Fruit fly (Drosophila melanogaster): ENCODE data around the gene CG45154.

Gene CG45154

DNA sequence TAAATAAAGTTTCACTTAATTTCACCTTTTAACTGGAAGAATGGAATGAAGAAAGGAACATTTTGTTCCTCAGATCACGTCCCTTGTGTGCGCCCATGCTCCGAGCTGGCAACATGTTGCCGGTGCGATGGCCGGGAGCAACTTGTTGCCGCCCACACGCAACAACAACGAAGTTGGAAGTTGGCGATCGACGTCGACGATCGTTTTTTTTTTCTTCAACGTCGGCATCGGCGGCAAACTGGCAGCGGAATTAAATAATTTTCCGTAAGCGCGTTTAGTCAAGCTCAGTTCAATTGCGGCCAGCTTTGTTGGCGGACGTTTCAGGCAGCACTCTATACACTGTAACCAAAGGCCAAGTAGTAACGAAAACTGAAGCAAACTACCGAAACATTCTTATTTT is 23.3 kb downstream of the CG45154 start, which contains the start of gene ldd:
ldd (plus strand) TSS at position 136 of the 400 bp plus-strand sequence.
- TF ChIP-seq GATAe (GFP tag; conservative IDR thresholded peaks at IDR 0.05) (no peak), ind (GFP tag; optimal IDR thresholded peaks at IDR 0.05) (no peak), CG11504 (tag; optimal IDR thresholded peaks at IDR 0.05) (peak; percentile 98), kay (GFP tag; optimal IDR thresholded peaks at IDR 0.05) (no peak), Adf1 (GFP tag; IDR thresholded peaks at IDR 0.05) (peak; percentile 48; the same call in 1 of the 2 replicates), CG3281 (GFP tag; optimal IDR thresholded peaks at IDR 0.05) (no peak), Deaf1 (tag; optimal IDR thresholded peaks at IDR 0.05) (peak; percentile 48), sqz (GFP tag; optimal IDR thresholded peaks at IDR 0.05) (peak; percentile 13), NFAT (GFP tag; IDR thresholded peaks at IDR 0.05) (peak; percentile 32; the same call in 1 of the 2 replicates), CG5180 (GFP tag; optimal IDR thresholded peaks at IDR 0.05) (peak; percentile 81), Med (GFP tag) (peak; percentile 18), CG5245 (GFP tag; optimal IDR thresholded peaks at IDR 0.05) (no peak)

DNA sequence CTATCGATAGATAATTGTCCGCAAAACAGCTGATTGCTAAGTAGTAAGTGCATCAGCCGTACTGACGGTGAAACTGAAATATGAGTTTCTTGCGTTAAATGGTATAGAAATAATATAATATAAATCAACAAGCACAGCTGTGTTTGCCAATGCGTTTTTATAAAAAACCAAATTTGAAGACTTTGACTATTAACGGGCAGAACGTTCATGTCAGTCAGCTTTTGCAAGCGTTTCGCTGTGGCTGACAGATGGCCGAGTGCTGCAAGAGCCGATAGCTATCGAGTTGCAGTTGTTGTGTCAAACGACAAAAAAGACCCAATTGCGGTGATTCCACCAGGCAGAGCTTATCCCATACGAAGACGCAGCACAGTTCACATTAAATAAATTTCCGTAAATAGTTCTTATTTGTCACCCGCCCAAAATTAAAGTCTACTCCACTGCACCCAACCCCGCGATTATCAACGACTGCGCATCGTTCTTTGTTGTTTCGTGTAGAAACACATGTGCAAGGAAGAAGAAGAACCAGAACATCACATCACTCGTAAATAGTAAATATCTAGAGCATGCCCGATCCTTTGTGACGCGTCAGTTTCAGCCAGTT is 29.9 kb downstream of the CG45154 start, which contains the start of the genes unc and CG15445:
unc (minus strand) TSS at position 51 of the 601 bp plus-strand sequence.
CG15445 (plus strand) TSS at position 296 of the 601 bp plus-strand sequence.
- peak; percentile 66; the same call in 2 of the 4 replicates for TF ChIP-seq Gug (GFP tag; IDR thresholded peaks at IDR 0.05)
- peak; percentile 12 for TF ChIP-seq chn (GFP tag; optimal IDR thresholded peaks at IDR 0.05)
- TF ChIP-seq Opbp (GFP tag; IDR thresholded peaks at IDR 0.05; ENCODE audit: partially characterized antibody): peak; percentile 86
- TF ChIP-seq CG2678 (tag; optimal IDR thresholded peaks at IDR 0.05): no peak
- no peak for TF ChIP-seq Lpt (GFP tag; optimal IDR thresholded peaks at IDR 0.05)
- no peak for TF ChIP-seq CG15479 (GFP tag; optimal IDR thresholded peaks at IDR 0.05)
- peak; percentile 77 for TF ChIP-seq Abd-B (GFP tag; optimal IDR thresholded peaks at IDR 0.05)
- TF ChIP-seq Dll (GFP tag; IDR thresholded peaks at IDR 0.05; ENCODE audit: partially characterized antibody): peak; percentile 82
- TF ChIP-seq CG1602 (GFP tag; optimal IDR thresholded peaks at IDR 0.05): no peak
- TF ChIP-seq CG17829 (tag; optimal IDR thresholded peaks at IDR 0.05): peak; percentile 28
- no peak for TF ChIP-seq her (GFP tag; optimal IDR thresholded peaks at IDR 0.05)
- no peak for TF ChIP-seq Bteb2 (GFP tag; optimal IDR thresholded peaks at IDR 0.05)
- peak; percentile 90 for TF ChIP-seq Bgb (GFP tag; IDR thresholded peaks at IDR 0.05; ENCODE audit: partially characterized antibody)
- TF ChIP-seq dati (GFP tag; IDR thresholded peaks at IDR 0.05): no peak
- peak; percentile 97 for TF ChIP-seq Myb (GFP tag; optimal IDR thresholded peaks at IDR 0.05)
- no peak for TF ChIP-seq CG16863 (GFP tag; optimal IDR thresholded peaks at IDR 0.05)
- peak; percentile 7 for TF ChIP-seq HmgZ (tag; optimal IDR thresholded peaks at IDR 0.05)
- peak; percentile 50 for TF ChIP-seq twi (tag; optimal IDR thresholded peaks at IDR 0.05)
- TF ChIP-seq Tbp (GFP tag; optimal IDR thresholded peaks at IDR 0.05): no peak
- TF ChIP-seq NC2β (GFP tag; optimal IDR thresholded peaks at IDR 0.05): peak; percentile 3
- TF ChIP-seq CG4730 (GFP tag; IDR thresholded peaks at IDR 0.05): no peak
- no peak for TF ChIP-seq fru (optimal IDR thresholded peaks at IDR 0.05)
- no peak for TF ChIP-seq h (optimal IDR thresholded peaks at IDR 0.05)
- TF ChIP-seq CG10431 (GFP tag; optimal IDR thresholded peaks at IDR 0.05): no peak
- TF ChIP-seq CG11398 (GFP tag; optimal IDR thresholded peaks at IDR 0.05): no peak
- peak; percentile 61 for TF ChIP-seq slbo (GFP tag; IDR thresholded peaks at IDR 0.05)
- TF ChIP-seq GATAe (GFP tag; conservative IDR thresholded peaks at IDR 0.05): no peak
- TF ChIP-seq Doc3 (GFP tag; IDR thresholded peaks at IDR 0.05; ENCODE audit: partially characterized antibody): peak; percentile 66; the same call in 2 of the 3 replicates
- TF ChIP-seq tap (tag; optimal IDR thresholded peaks at IDR 0.05): no peak
- no peak for TF ChIP-seq pnt (GFP tag; optimal IDR thresholded peaks at IDR 0.05)
- TF ChIP-seq CG12236 (GFP tag; optimal IDR thresholded peaks at IDR 0.05): no peak
- peak; percentile 83 for TF ChIP-seq inv (GFP tag; IDR thresholded peaks at IDR 0.05; ENCODE audit: partially characterized antibody)
- TF ChIP-seq CG11723 (GFP tag; optimal IDR thresholded peaks at IDR 0.05): no peak
- 0 out of 2 replicates have a peak, but pooled peaks have one; percentile 21 for TF ChIP-seq ssp (GFP tag; IDR thresholded peaks at IDR 0.05)
- no peak for TF ChIP-seq klu (GFP tag; IDR thresholded peaks at IDR 0.05)
- TF ChIP-seq Spps (tag; optimal IDR thresholded peaks at IDR 0.05): no peak
- peak; percentile 75 for TF ChIP-seq Dref (GFP tag; IDR thresholded peaks at IDR 0.05)
- TF ChIP-seq cg (GFP tag; optimal IDR thresholded peaks at IDR 0.05): no peak
- peak; percentile 85 for TF ChIP-seq Sry-δ (GFP tag; optimal IDR thresholded peaks at IDR 0.05)

Measured in whole organism, embryonic.